Worm (Caenorhabditis elegans): ENCODE measurements around the gene F22B7.3.

Gene F22B7.3

ce11 chrIII:8648589-8648988 is at the start of gene F22B7.3:
Gene F22B7.3 (plus strand): TSS chrIII:8648889.
- TF ChIP-seq nhr-120 (GFP tag; IDR thresholded peaks at IDR 0.05) (no peak), F37B4.10 (GFP tag; IDR thresholded peaks at IDR 0.05) (no peak), ztf-25 (GFP tag; IDR thresholded peaks at IDR 0.05) (no peak), snpc-4 (GFP tag; optimal IDR thresholded peaks at IDR 0.05) (no peak), snpc-4 (tag; optimal IDR thresholded peaks at IDR 0.05) (no peak), sea-2 (GFP tag; IDR thresholded peaks at IDR 0.05) (no peak), madf-8 (GFP tag; conservative IDR thresholded peaks at IDR 0.05) (no peak), aptf-2 (GFP tag; conservative IDR thresholded peaks at IDR 0.05) (no peak), let-607 (tag; optimal IDR thresholded peaks at IDR 0.05) (no peak), athp-1 (tag; optimal IDR thresholded peaks at IDR 0.05) (no peak), ceh-91 (GFP tag; IDR thresholded peaks at IDR 0.05) (no peak), dox-1 (GFP tag; IDR thresholded peaks at IDR 0.05) (no peak), rpc-1 (optimal IDR thresholded peaks at IDR 0.05) (no peak), rpc-1 (tag; optimal IDR thresholded peaks at IDR 0.05) (no peak)

ce11 chrIII:8598961-8599360 is 49.7 kb upstream of the F22B7.3 start:
- no peak for TF ChIP-seq lir-1 (GFP tag; conservative IDR thresholded peaks at IDR 0.05)

- TF ChIP-seq rcor-1 (GFP tag; IDR thresholded peaks at IDR 0.05) = no peak
- TF ChIP-seq B0261.1 (tag; optimal IDR thresholded peaks at IDR 0.05) = no peak
- no peak for TF ChIP-seq cebp-1 (GFP tag; IDR thresholded peaks at IDR 0.05)
- no peak for TF ChIP-seq cebp-1 (tag; optimal IDR thresholded peaks at IDR 0.05)
Measured at ce11 chrIII:8602148-8602547, 46.5 kb upstream of the F22B7.3 start.

- TF ChIP-seq ztf-3 (GFP tag; optimal IDR thresholded peaks at IDR 0.05) = no peak
- no peak for TF ChIP-seq Y79H2A.3 (GFP tag; conservative IDR thresholded peaks at IDR 0.05)
- no peak for TF ChIP-seq ccch-3 (GFP tag; optimal IDR thresholded peaks at IDR 0.05)
- no peak for TF ChIP-seq madf-3 (GFP tag; IDR thresholded peaks at IDR 0.05)
- no peak for TF ChIP-seq sptf-2 (GFP tag; optimal IDR thresholded peaks at IDR 0.05)
- TF ChIP-seq tbp1 (GFP tag; optimal IDR thresholded peaks at IDR 0.05) = no peak
- no peak for TF ChIP-seq F39B2.1 (GFP tag; IDR thresholded peaks at IDR 0.05)
- TF ChIP-seq F22D6.2 (tag; optimal IDR thresholded peaks at IDR 0.05) = no peak
- no peak for TF ChIP-seq akir-1 (GFP tag; optimal IDR thresholded peaks at IDR 0.05)
- TF ChIP-seq unc-130 (GFP tag; optimal IDR thresholded peaks at IDR 0.05) = no peak
- TF ChIP-seq mxl-1 (tag; optimal IDR thresholded peaks at IDR 0.05) = no peak
- TF ChIP-seq F57A8.1 (GFP tag; optimal IDR thresholded peaks at IDR 0.05) = no peak
- no peak for TF ChIP-seq B0035.1 (tag; optimal IDR thresholded peaks at IDR 0.05)
- TF ChIP-seq ceh-58 (GFP tag; IDR thresholded peaks at IDR 0.05) = no peak
Measured at ce11 chrIII:8605532-8605931, 43.2 kb upstream of the F22B7.3 start, which contains the start of gene C06E1.1. Gene C06E1.1 (plus strand): TSS chrIII:8605832.

ce11 chrIII:8609683-8610082 is 39.0 kb upstream of the F22B7.3 start, which contains the start of gene C06E1.9:
Gene C06E1.9 (minus strand): TSS chrIII:8609783.
- TF ChIP-seq xnd-1 (tag; optimal IDR thresholded peaks at IDR 0.05) (no peak), lsl-1 (GFP tag; optimal IDR thresholded peaks at IDR 0.05) (no peak), tlf-1 (GFP tag; optimal IDR thresholded peaks at IDR 0.05) (no peak), lir-1 (GFP tag; conservative IDR thresholded peaks at IDR 0.05) (no peak), efl-1 (GFP tag; optimal IDR thresholded peaks at IDR 0.05) (no peak), F57A8.1 (GFP tag; optimal IDR thresholded peaks at IDR 0.05) (no peak), mxl-1 (tag; optimal IDR thresholded peaks at IDR 0.05) (no peak), dox-1 (GFP tag; IDR thresholded peaks at IDR 0.05) (no peak), egl-44 (GFP tag; IDR thresholded peaks at IDR 0.05) (no peak), mel-28 (tag; optimal IDR thresholded peaks at IDR 0.05; ENCODE audit: borderline replicate concordance) (no peak), sea-2 (GFP tag; IDR thresholded peaks at IDR 0.05) (no peak), snpc-3.4 (tag; optimal IDR thresholded peaks at IDR 0.05) (no peak), attf-5 (GFP tag; optimal IDR thresholded peaks at IDR 0.05) (no peak), akir-1 (GFP tag; optimal IDR thresholded peaks at IDR 0.05) (no peak), athp-1 (tag; optimal IDR thresholded peaks at IDR 0.05) (no peak), ama-1 (optimal IDR thresholded peaks at IDR 0.05) (no peak), ama-1 (GFP tag; optimal IDR thresholded peaks at IDR 0.05) (no peak), ztf-22 (GFP tag; optimal IDR thresholded peaks at IDR 0.05) (no peak), Y56A3A.18 (GFP tag; IDR thresholded peaks at IDR 0.05) (no peak)

Data from whole organism, young adult.